Worm (Caenorhabditis elegans): ENCODE results near the gene grd-7.
A peak's percentile ranks its signal among the peaks of the same experiment; 100 is the strongest.

The grd-7 gene

DNA sequence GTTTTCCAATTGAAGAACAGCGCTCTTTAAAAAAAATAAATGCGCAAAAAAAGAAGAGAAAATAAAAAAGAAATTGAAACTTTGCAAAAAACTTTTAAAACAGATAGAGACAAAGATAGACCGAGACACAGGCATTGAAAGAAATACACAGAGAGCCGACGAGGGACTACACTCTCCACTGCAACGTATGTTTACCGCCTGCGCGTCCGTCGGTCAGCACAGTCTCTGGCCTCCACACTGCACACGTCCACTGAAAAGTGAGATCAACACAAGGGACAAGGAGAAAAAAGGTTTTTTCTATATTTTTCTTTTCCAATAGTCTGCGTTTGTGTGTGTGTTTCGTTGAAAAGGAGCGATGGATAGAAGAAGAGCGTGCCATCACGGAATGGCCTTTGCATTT, 37.2 kb upstream of the grd-7 start (continued):
- TF ChIP-seq Y48G9A.11 (GFP tag; IDR thresholded peaks at IDR 0.05) (no peak), dmd-9 (GFP tag; IDR thresholded peaks at IDR 0.05) (no peak), lin-15B (tag; optimal IDR thresholded peaks at IDR 0.05) (no peak), F49E8.2 (tag; optimal IDR thresholded peaks at IDR 0.05; ENCODE audit: borderline replicate concordance) (no peak)

DNA sequence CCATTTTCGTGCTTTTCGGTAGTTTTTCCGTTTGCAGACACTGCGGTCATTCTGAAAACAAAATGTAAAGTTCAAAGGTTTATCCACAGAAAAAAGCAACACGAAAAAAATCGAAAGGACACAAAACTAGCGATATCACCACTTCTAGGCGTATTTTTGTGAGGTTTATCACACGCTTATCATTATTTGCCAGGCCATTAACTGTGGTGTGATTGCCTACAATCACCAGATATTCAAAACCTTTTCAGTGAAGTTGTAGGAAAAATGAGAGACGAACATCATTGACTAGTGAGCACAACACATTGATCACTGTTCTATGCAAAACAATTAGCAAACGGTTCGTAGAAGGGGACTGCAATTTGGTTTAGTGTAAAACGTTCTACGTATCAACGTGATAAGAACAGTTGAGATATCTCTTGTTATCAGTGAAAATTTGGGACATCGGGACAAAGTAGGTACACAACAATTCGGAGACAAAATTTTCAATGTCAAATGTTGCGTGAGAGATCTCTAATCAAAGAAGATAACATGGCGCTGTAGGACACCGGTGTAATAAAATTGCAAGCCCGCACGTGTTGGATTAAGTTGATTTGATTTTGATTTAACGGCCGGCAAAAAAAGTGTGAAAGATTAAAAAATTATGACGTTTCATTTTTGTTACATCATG, 36.4 kb upstream of the grd-7 start, which contains the start of gene sur-5:
Gene sur-5 (minus strand): TSS at position 51 of the 667 bp plus-strand sequence.
- TF ChIP-seq php-3 (GFP tag; IDR thresholded peaks at IDR 0.05) (0 out of 2 replicates have a peak, but pooled peaks have one; percentile 22), hlh-11 (tag; optimal IDR thresholded peaks at IDR 0.05) (peak; percentile 81), attf-4 (tag; optimal IDR thresholded peaks at IDR 0.05) (no peak), mdl-1 (tag; optimal IDR thresholded peaks at IDR 0.05) (peak in 1 of 2 experiments; percentile 59), mep-1 (tag; optimal IDR thresholded peaks at IDR 0.05) (peak; percentile 30), mdt-29 (GFP tag; IDR thresholded peaks at IDR 0.05) (0 out of 2 replicates have a peak, but pooled peaks have one; percentile 23), daf-16 (GFP tag; optimal IDR thresholded peaks at IDR 0.05) (no peak), daf-16 (tag; optimal IDR thresholded peaks at IDR 0.05) (peak; percentile 86), dmd-6 (GFP tag; IDR thresholded peaks at IDR 0.05) (peak; percentile 61), nhr-102 (tag; optimal IDR thresholded peaks at IDR 0.05) (peak; percentile 52), aha-1 (tag) (peak; percentile 62), pqm-1 (tag; optimal IDR thresholded peaks at IDR 0.05) (peak; percentile 81), nhr-48 (tag; optimal IDR thresholded peaks at IDR 0.05) (peak; percentile 84), nhr-77 (tag; optimal IDR thresholded peaks at IDR 0.05) (peak; percentile 20), hlh-30 (tag; optimal IDR thresholded peaks at IDR 0.05; ENCODE audit: insufficient read depth) (peak; percentile 54), nhr-10 (tag; optimal IDR thresholded peaks at IDR 0.05) (no peak), nhr-237 (tag; optimal IDR thresholded peaks at IDR 0.05) (no peak), lsy-2 (tag; optimal IDR thresholded peaks at IDR 0.05) (no peak), dve-1 (tag; optimal IDR thresholded peaks at IDR 0.05; ENCODE audit: insufficient read depth) (peak; percentile 74), mxl-3 (GFP tag; optimal IDR thresholded peaks at IDR 0.05) (peak; percentile 62), egl-27 (tag; optimal IDR thresholded peaks at IDR 0.05) (no peak), daf-19 (GFP tag; conservative IDR thresholded peaks at IDR 0.05) (no peak), nhr-28 (tag; optimal IDR thresholded peaks at IDR 0.05) (peak; percentile 47)

- TF ChIP-seq nhr-41 (GFP tag; IDR thresholded peaks at IDR 0.05) (no peak), pqm-1 (tag; optimal IDR thresholded peaks at IDR 0.05) (peak; percentile 48), unc-62 (GFP tag; optimal IDR thresholded peaks at IDR 0.05 in 1 of 2) (peak in 1 of 2 experiments; percentile 3), unc-62 (tag; optimal IDR thresholded peaks at IDR 0.05) (no peak), Y75B8A.6 (GFP tag; IDR thresholded peaks at IDR 0.05) (no peak), zfp-3 (GFP tag; conservative IDR thresholded peaks at IDR 0.05) (no peak), F26F4.8 (GFP tag; conservative IDR thresholded peaks at IDR 0.05) (no peak), snpc-4 (tag; optimal IDR thresholded peaks at IDR 0.05) (no peak), ztf-11 (tag; optimal IDR thresholded peaks at IDR 0.05) (no peak), dmd-6 (GFP tag; IDR thresholded peaks at IDR 0.05) (peak; percentile 54; the same call in 1 of the 2 replicates), nhr-48 (tag; optimal IDR thresholded peaks at IDR 0.05) (no peak), daf-16 (GFP tag; optimal IDR thresholded peaks at IDR 0.05) (no peak), daf-16 (tag; optimal IDR thresholded peaks at IDR 0.05) (peak; percentile 46), Y105C5A.15 (GFP tag; IDR thresholded peaks at IDR 0.05) (no peak), dve-1 (tag; optimal IDR thresholded peaks at IDR 0.05; ENCODE audit: insufficient read depth) (peak; percentile 65), ceh-28 (tag; optimal IDR thresholded peaks at IDR 0.05) (no peak), nhr-28 (tag; optimal IDR thresholded peaks at IDR 0.05) (no peak), pha-4 (GFP tag; IDR thresholded peaks at IDR 0.05) (no peak), pha-4 (tag; optimal IDR thresholded peaks at IDR 0.05) (no peak), php-3 (GFP tag; IDR thresholded peaks at IDR 0.05) (peak; percentile 47; the same call in 1 of the 2 replicates), R02D3.7 (tag; optimal IDR thresholded peaks at IDR 0.05) (no peak), fkh-10 (GFP tag; optimal IDR thresholded peaks at IDR 0.05) (no peak), hlh-11 (tag; optimal IDR thresholded peaks at IDR 0.05) (peak; percentile 34), tra-1 (GFP tag; IDR thresholded peaks at IDR 0.05) (0 out of 2 replicates have a peak, but pooled peaks have one; percentile 7), spr-3 (GFP tag; optimal IDR thresholded peaks at IDR 0.05) (no peak), sdz-12 (GFP tag; optimal IDR thresholded peaks at IDR 0.05) (no peak), saeg-2 (GFP tag; IDR thresholded peaks at IDR 0.05) (no peak), aly-2 (tag; optimal IDR thresholded peaks at IDR 0.05) (no peak)
These were observed 33.8 kb upstream of the grd-7 start for ce11 chrX:7303115-7303514.

All from whole organism, L4 larva.